Worm (Caenorhabditis elegans) whole organism, L1 larva: ENCODE data around the gene F09F7.6.

Experiments
- C04F5.9 ChIP-seq: sonication (generic microtip); optimal IDR thresholded peaks from 2 replicates; lab custom pipeline; 2016; ENCODE audit warnings: missing genetic modification characterization, missing compliant biosample characterization
- C34B4.2 ChIP-seq: sonication (generic microtip); optimal IDR thresholded peaks from 2 replicates; lab custom pipeline; 2017; ENCODE audit warnings: mild to moderate bottlenecking, missing genetic modification characterization, missing compliant biosample characterization
- alr-1 ChIP-seq: fragments of 200-800 bp; sonication (Bioruptor generic); optimal IDR thresholded peaks from 2 replicates; lab custom pipeline; 2018; ENCODE audit warnings: borderline replicate concordance, mild to moderate bottlenecking, missing genetic modification characterization, missing compliant biosample characterization
- aly-2 ChIP-seq: fragments of 150-350 bp; optimal IDR thresholded peaks from 2 replicates; lab custom pipeline; 2014; ENCODE audit warnings: missing biosample characterization, missing genetic modification characterization
- ama-1 ChIP-seq: fragments of 150-350 bp; optimal IDR thresholded peaks from 2 replicates; lab custom pipeline; 2014
- blmp-1 ChIP-seq: fragments of 150-350 bp; optimal IDR thresholded peaks from 2 replicates; lab custom pipeline; 2014; ENCODE audit warnings: missing biosample characterization, missing genetic modification characterization
- ceh-82 ChIP-seq, 3 experiments: fragments of 150-350 bp in 1 of 3; sonication (generic microtip) in 2 of 3; optimal IDR thresholded peaks; 2 replicates each; lab custom pipeline; 2014 to 2017; ENCODE audit warnings: missing biosample characterization in 3 of 3, missing genetic modification characterization in 3 of 3
- ceh-88 ChIP-seq: fragments of 200-800 bp; sonication (Bioruptor generic); IDR thresholded peaks from 2 replicates; pipeline ENCODE4 v1.3.6; 2022; ENCODE audit warnings: missing genetic modification characterization, missing compliant biosample characterization
- ces-1 ChIP-seq: fragments of 150-350 bp; optimal IDR thresholded peaks from 2 replicates; lab custom pipeline; 2014; ENCODE audit warnings: missing biosample characterization, missing genetic modification reagents, missing genetic modification characterization
- dsc-1 ChIP-seq: sonication (generic microtip); optimal IDR thresholded peaks from 2 replicates; lab custom pipeline; 2016; ENCODE audit warnings: mild to moderate bottlenecking, missing genetic modification characterization, missing compliant biosample characterization
- efl-1 ChIP-seq, 4 experiments: fragments of 150-350 bp; optimal IDR thresholded peaks in 3 of 4; peaks in 1 of 4; 1 replicate in 1 of 4; 2 replicates in 3 of 4; lab custom pipeline; 2014; ENCODE audit warnings: missing biosample characterization in 2 of 4, missing genetic modification characterization in 2 of 4, missing genetic modification reagents in 2 of 4
- efl-3 ChIP-seq: fragments of 200-800 bp; sonication (Bioruptor generic); optimal IDR thresholded peaks from 2 replicates; lab custom pipeline; 2018; ENCODE audit warnings: mild to moderate bottlenecking, missing genetic modification characterization, missing compliant biosample characterization
- egl-13 ChIP-seq: sonication (generic microtip); optimal IDR thresholded peaks from 2 replicates; lab custom pipeline; 2016; ENCODE audit warnings: missing genotype, missing genetic modification reagents, missing genetic modification characterization, missing compliant biosample characterization
- elt-2 ChIP-seq: sonication (generic microtip); optimal IDR thresholded peaks from 2 replicates; lab custom pipeline; 2016; ENCODE audit warnings: missing genetic modification characterization, mild to moderate bottlenecking, inconsistent platforms, missing compliant biosample characterization, missing genetic modification reagents
- elt-3 ChIP-seq, 6 experiments: fragments of 150-350 bp in 1 of 6; sonication (generic microtip); optimal IDR thresholded peaks; 2 replicates each; lab custom pipeline; 2017 to 2018; ENCODE audit warnings: missing biosample characterization in 6 of 6, missing genetic modification characterization in 6 of 6, inconsistent platforms in 1 of 6
- grh-1 ChIP-seq: fragments of 200-800 bp; sonication (Bioruptor generic); IDR thresholded peaks from 2 replicates; pipeline ENCODE4 v1.3.6; 2022; ENCODE audit warnings: missing genetic modification reagents, missing genetic modification characterization, missing compliant biosample characterization
- hlh-4 ChIP-seq: sonication (generic microtip); optimal IDR thresholded peaks from 2 replicates; lab custom pipeline; 2016; ENCODE audit warnings: mild to moderate bottlenecking, missing genetic modification characterization, missing compliant biosample characterization
- lin-14 ChIP-seq: fragments of 200-800 bp; sonication (Bioruptor generic); optimal IDR thresholded peaks from 2 replicates; lab custom pipeline; 2018; ENCODE audit warnings: mild to moderate bottlenecking, missing genetic modification characterization, moderate library complexity, missing compliant biosample characterization
- lin-35 ChIP-seq, 2 experiments: fragments of 150-350 bp; optimal IDR thresholded peaks; 2 replicates each; lab custom pipeline; 2014; ENCODE audit warnings: missing biosample characterization in 2 of 2, missing genetic modification characterization in 2 of 2, missing genetic modification reagents in 2 of 2
- lir-3 ChIP-seq: sonication (generic microtip); optimal IDR thresholded peaks from 2 replicates; lab custom pipeline; 2016; ENCODE audit warnings: mild to moderate bottlenecking, missing genetic modification characterization, moderate library complexity, missing compliant biosample characterization; ENCODE audit not compliant: poor library complexity
- lsy-2 ChIP-seq, 2 experiments: fragments of 150-350 bp; optimal IDR thresholded peaks; 2 replicates each; lab custom pipeline; 2014; ENCODE audit warnings: missing biosample characterization in 2 of 2, missing genetic modification characterization in 2 of 2
- mab-9 ChIP-seq: fragments of 200-800 bp; sonication (Bioruptor generic); IDR thresholded peaks from 2 replicates; pipeline ENCODE4 v1.3.6; 2022; ENCODE audit warnings: missing genetic modification reagents, missing genetic modification characterization, missing compliant biosample characterization
- mef-2 ChIP-seq: fragments of 150-350 bp; optimal IDR thresholded peaks from 2 replicates; lab custom pipeline; 2014; ENCODE audit warnings: missing biosample characterization, missing genetic modification characterization
- mep-1 ChIP-seq: fragments of 150-350 bp; optimal IDR thresholded peaks from 2 replicates; lab custom pipeline; 2014; ENCODE audit warnings: missing biosample characterization, missing genetic modification characterization
- nhr-12 ChIP-seq: sonication (generic microtip); optimal IDR thresholded peaks from 2 replicates; lab custom pipeline; 2017; ENCODE audit warnings: missing biosample characterization, missing genetic modification characterization
- nhr-20 ChIP-seq: sonication (generic microtip); optimal IDR thresholded peaks from 2 replicates; lab custom pipeline; 2016; ENCODE audit warnings: mild to moderate bottlenecking, missing genetic modification characterization, missing compliant biosample characterization
- nhr-237 ChIP-seq: fragments of 150-350 bp; optimal IDR thresholded peaks from 2 replicates; lab custom pipeline; 2014; ENCODE audit warnings: missing biosample characterization, missing genetic modification characterization
- nhr-47 ChIP-seq: sonication (generic microtip); optimal IDR thresholded peaks from 2 replicates; lab custom pipeline; 2016; ENCODE audit warnings: mild to moderate bottlenecking, missing genetic modification characterization, moderate library complexity, missing compliant biosample characterization
- nhr-71 ChIP-seq: sonication (generic microtip); optimal IDR thresholded peaks from 2 replicates; lab custom pipeline; 2016; ENCODE audit warnings: mild to moderate bottlenecking, missing genetic modification characterization, moderate library complexity, missing compliant biosample characterization
- nhr-84 ChIP-seq: sonication (generic microtip); optimal IDR thresholded peaks from 2 replicates; lab custom pipeline; 2017; ENCODE audit warnings: missing biosample characterization, missing genetic modification characterization
- nhr-85 ChIP-seq: sonication (generic microtip); peaks from one replicate; lab custom pipeline; 2016; ENCODE audit warnings: missing genetic modification characterization, inconsistent platforms, missing compliant biosample characterization
- nhr-90 ChIP-seq: sonication (generic microtip); optimal IDR thresholded peaks from 2 replicates; lab custom pipeline; 2016; ENCODE audit warnings: mild to moderate bottlenecking, missing genetic modification characterization, missing compliant biosample characterization; ENCODE audit not compliant: poor library complexity
- pax-3 ChIP-seq: fragments of 200-800 bp; sonication (Bioruptor generic); optimal IDR thresholded peaks from 2 replicates; lab custom pipeline; 2018; ENCODE audit warnings: mild to moderate bottlenecking, missing genetic modification characterization, moderate library complexity, missing compliant biosample characterization
- rnt-1 ChIP-seq: sonication (generic microtip); optimal IDR thresholded peaks from 2 replicates; lab custom pipeline; 2016; ENCODE audit warnings: mild to moderate bottlenecking, missing genetic modification characterization, moderate library complexity, missing compliant biosample characterization
- snpc-4 ChIP-seq: fragments of 150-350 bp; optimal IDR thresholded peaks from 2 replicates; lab custom pipeline; 2014; ENCODE audit warnings: missing biosample characterization, missing genetic modification characterization
- snu-23 ChIP-seq: sonication (generic microtip); optimal IDR thresholded peaks from 2 replicates; lab custom pipeline; 2016; ENCODE audit warnings: missing genetic modification characterization, missing compliant biosample characterization
- unc-130 ChIP-seq: fragments of 150-350 bp; optimal IDR thresholded peaks from 2 replicates; lab custom pipeline; 2017; ENCODE audit warnings: missing biosample characterization, missing genetic modification characterization, inconsistent platforms
- vab-15 ChIP-seq: sonication (generic microtip); optimal IDR thresholded peaks from 2 replicates; lab custom pipeline; 2017; ENCODE audit warnings: missing genotype, mild to moderate bottlenecking, missing genetic modification characterization, missing compliant biosample characterization
- xbp-1 ChIP-seq: sonication (generic microtip); optimal IDR thresholded peaks from 2 replicates; lab custom pipeline; 2016; ENCODE audit warnings: missing genetic modification characterization, missing compliant biosample characterization
- zag-1 ChIP-seq: fragments of 150-350 bp; optimal IDR thresholded peaks from 2 replicates; lab custom pipeline; 2014; ENCODE audit warnings: missing biosample characterization, missing genetic modification characterization
- zip-4 ChIP-seq: fragments of 200-800 bp; sonication (Bioruptor generic); optimal IDR thresholded peaks from 2 replicates; lab custom pipeline; 2018; ENCODE audit warnings: mild to moderate bottlenecking, missing genetic modification characterization, moderate library complexity, missing compliant biosample characterization
- ztf-11 ChIP-seq, 2 experiments: sonication (generic microtip); optimal IDR thresholded peaks; 2 replicates each; lab custom pipeline; 2016 to 2017; ENCODE audit warnings: missing genetic modification characterization in 2 of 2, missing biosample characterization in 1 of 2, missing compliant biosample characterization in 1 of 2
- ztf-4 ChIP-seq: fragments of 150-350 bp; optimal IDR thresholded peaks from 2 replicates; lab custom pipeline; 2014; ENCODE audit warnings: missing biosample characterization, missing genetic modification characterization

Gene F09F7.6

DNA sequence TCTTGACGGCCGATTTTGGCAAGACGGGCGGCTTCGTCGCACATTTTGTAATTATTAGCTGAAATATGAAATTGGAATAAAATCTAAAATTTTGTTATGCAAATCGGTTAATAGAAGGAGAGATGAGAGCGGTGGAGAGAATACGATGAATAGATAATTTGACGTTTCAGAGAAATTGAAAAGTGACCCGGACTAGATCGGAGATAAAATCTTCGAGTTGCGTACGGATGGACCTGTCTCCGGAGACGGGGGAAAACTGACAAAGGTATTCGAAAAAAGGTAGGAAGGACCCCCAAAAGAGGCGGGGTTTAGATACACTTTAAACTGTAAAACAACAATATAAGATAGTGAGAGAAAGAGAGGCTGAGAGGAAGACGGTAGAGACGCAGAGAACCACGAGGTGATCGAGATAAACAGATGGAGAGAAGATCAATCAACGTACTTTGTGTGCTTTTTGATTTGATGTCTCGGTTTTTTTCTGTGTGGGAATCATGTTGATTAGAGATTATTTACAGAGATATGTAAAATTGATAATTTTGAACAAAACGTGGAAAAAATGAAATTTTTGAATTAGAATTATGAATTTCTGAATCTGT is at the start of gene F09F7.6 (continued):
- TF ChIP-seq grh-1 (peak; percentile 53; the same call in 1 of the 2 replicates), zip-4 (GFP tag; lab: Kevin White, UChicago) (no peak), rnt-1 (tag; lab: Kevin White, UChicago) (peak; percentile 76), pax-3 (tag; lab: Kevin White, UChicago) (no peak), zag-1 (tag; lab: Kevin White, UChicago) (no peak), ama-1 (lab: Kevin White, UChicago) (peak; percentile 47), unc-130 (tag; lab: Kevin White, UChicago) (peak; percentile 89), nhr-90 (tag; lab: Kevin White, UChicago) (peak; percentile 81), C04F5.9 (tag; lab: Kevin White, UChicago) (peak; percentile 26), elt-2 (tag; lab: Kevin White, UChicago) (peak; percentile 74), hlh-4 (no peak), ces-1 (GFP tag; lab: Kevin White, UChicago) (no peak), nhr-237 (tag; lab: Kevin White, UChicago) (no peak), snpc-4 (no peak), nhr-47 (peak; percentile 62)

DNA sequence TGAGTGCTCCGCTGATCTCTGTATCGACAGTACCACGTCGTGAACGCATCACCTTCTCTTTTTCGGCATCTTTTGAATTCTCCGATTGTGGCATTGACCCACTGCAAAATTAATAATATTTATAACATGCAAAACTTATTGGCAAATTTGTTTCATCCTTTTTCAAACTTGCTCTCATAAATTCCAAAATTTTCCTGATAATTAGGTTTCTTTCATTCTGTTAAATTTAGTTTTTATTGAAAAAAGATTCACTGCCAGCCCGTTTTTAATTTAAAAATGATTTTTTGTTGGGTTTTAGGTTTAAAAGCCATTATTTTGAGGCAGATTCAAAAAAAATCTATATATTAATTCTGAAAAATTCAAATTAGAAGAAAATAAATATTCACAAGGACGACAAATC is 48.0 kb upstream of the F09F7.6 start, which contains the start of gene wdr-37:
TSS of gene wdr-37 (minus strand) at position 101 of the 400 bp plus-strand sequence.
- TF ChIP-seq C04F5.9 (tag; lab: Kevin White, UChicago) = no peak
- no peak for TF ChIP-seq blmp-1 (tag; lab: Kevin White, UChicago)
- TF ChIP-seq elt-3 (tag; optimal IDR thresholded peaks at IDR 0.05; lab: Kevin White, UChicago) = no peak
- no peak for TF ChIP-seq mef-2 (tag; lab: Kevin White, UChicago)
- TF ChIP-seq hlh-4 = no peak
- no peak for TF ChIP-seq egl-13 (tag; lab: Kevin White, UChicago)
- no peak for TF ChIP-seq grh-1
- TF ChIP-seq nhr-90 (tag; lab: Kevin White, UChicago) = no peak
- no peak for TF ChIP-seq lsy-2 (tag; optimal IDR thresholded peaks at IDR 0.05; lab: Kevin White, UChicago)
- no peak for TF ChIP-seq xbp-1 (tag; lab: Kevin White, UChicago)
- TF ChIP-seq lin-35 (GFP tag; optimal IDR thresholded peaks at IDR 0.05; lab: Kevin White, UChicago) = no peak

DNA sequence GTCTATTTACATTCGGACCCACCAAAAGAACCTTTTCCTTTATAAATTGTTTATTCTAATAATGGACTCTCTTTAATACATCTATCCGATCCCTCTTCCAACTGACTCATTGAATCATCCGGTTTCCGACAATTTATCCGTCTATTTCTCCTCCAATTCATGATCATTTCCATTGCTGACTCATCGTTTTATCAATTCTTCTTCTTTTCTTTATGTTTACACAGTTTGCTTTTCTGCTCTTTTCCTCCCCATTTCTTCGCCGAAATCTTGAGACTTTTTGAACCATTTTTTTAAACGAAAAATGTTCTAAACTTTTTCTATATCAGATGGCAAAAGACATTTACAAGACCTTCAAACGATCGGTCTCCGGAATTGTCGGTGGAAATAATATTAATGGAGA is 43.5 kb upstream of the F09F7.6 start, which contains the start of gene ced-6:
TSS of gene ced-6 (plus strand) at position 327 of the 400 bp plus-strand sequence.
- no peak for TF ChIP-seq efl-1 (optimal IDR thresholded peaks at IDR 0.05; lab: Kevin White, UChicago)
- TF ChIP-seq efl-1 (GFP tag; optimal IDR thresholded peaks at IDR 0.05 in 1 of 2; lab: Kevin White, UChicago) = peak in 1 of 2 experiments; percentile 72
- no peak for TF ChIP-seq mep-1

DNA sequence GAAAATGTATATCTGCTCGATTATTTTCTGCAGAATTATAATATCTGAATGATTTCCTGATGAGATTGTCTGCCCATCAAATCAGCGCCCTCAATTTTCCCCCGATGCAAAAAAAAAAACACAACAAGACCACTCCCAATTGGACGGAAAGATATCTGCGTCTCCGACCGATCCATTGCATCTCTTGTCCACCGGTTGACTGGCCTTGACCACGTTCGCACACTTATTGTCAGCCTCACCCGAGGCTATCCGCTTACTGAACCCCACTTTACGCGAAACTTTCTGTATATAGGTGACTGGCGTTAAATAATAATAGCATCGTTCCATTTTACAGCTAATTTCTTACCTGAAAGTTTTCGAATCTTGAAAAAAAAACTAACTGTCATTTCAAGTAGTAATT is 42.4 kb upstream of the F09F7.6 start:
- TF ChIP-seq elt-3 (tag; optimal IDR thresholded peaks at IDR 0.05; lab: Kevin White, UChicago) = peak in 2 of 6 experiments; percentile 3 to 44
- TF ChIP-seq C34B4.2 (tag; lab: Kevin White, UChicago) = no peak
- no peak for TF ChIP-seq efl-3 (GFP tag; lab: Kevin White, UChicago)
- TF ChIP-seq nhr-90 (tag; lab: Kevin White, UChicago) = peak; percentile 23
- TF ChIP-seq lin-35 (GFP tag; optimal IDR thresholded peaks at IDR 0.05; lab: Kevin White, UChicago) = peak in 1 of 2 experiments; percentile 25
- no peak for TF ChIP-seq vab-15 (tag; lab: Kevin White, UChicago)
- no peak for TF ChIP-seq mab-9 (GFP tag; lab: Robert Waterston, UW)
- TF ChIP-seq grh-1 = no peak
- no peak for TF ChIP-seq C04F5.9 (tag; lab: Kevin White, UChicago)
- peak; percentile 50 for TF ChIP-seq snu-23 (GFP tag; lab: Kevin White, UChicago)
- peak; percentile 59 for TF ChIP-seq lin-14 (GFP tag; lab: Kevin White, UChicago)
- TF ChIP-seq aly-2 (tag; lab: Kevin White, UChicago) = no peak
- no peak for TF ChIP-seq alr-1 (tag; lab: Kevin White, UChicago)
- no peak for TF ChIP-seq ztf-4
- TF ChIP-seq blmp-1 (tag; lab: Kevin White, UChicago) = peak; percentile 52
- no peak for TF ChIP-seq pax-3 (tag; lab: Kevin White, UChicago)
- TF ChIP-seq ceh-88 = no peak
- peak; percentile 71 for TF ChIP-seq nhr-85 (tag; lab: Kevin White, UChicago)
- TF ChIP-seq ceh-82 (tag; optimal IDR thresholded peaks at IDR 0.05; lab: Kevin White, UChicago) = no peak
- TF ChIP-seq ztf-11 (tag; optimal IDR thresholded peaks at IDR 0.05; lab: Kevin White, UChicago) = no peak
- TF ChIP-seq dsc-1 = no peak
- TF ChIP-seq nhr-12 (tag; lab: Kevin White, UChicago) = no peak
- TF ChIP-seq rnt-1 (tag; lab: Kevin White, UChicago) = peak; percentile 12
- peak; percentile 6 for TF ChIP-seq nhr-71 (tag; lab: Kevin White, UChicago)
- TF ChIP-seq mep-1 = peak; percentile 53
- no peak for TF ChIP-seq unc-130 (tag; lab: Kevin White, UChicago)
- TF ChIP-seq lir-3 (tag; lab: Kevin White, UChicago) = no peak
- peak; percentile 36 for TF ChIP-seq nhr-20 (tag; lab: Kevin White, UChicago)
- no peak for TF ChIP-seq nhr-84 (tag; lab: Kevin White, UChicago)
